Fruit fly (Drosophila melanogaster): ENCODE data around the gene CG8087.

CG8087 gene

DNA sequence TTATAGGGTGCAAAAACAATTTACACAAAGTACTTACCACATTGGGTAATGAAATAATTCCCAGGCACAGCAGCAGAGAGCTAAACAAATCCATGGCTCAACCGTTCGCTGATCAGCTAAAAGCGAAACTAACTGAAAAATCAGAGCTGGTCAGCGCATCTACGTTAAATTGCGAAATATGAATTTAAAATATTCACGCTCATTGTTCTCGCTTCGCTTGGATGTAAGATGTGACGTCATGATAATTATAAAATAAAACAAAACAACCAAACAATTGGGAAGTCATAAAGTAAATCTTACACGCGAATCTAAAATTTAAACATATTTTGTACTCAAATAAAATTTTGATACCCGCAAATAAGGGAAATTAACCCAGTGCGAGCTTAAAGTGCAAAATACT, 4.7 kb downstream of the CG8087 start, which contains the start of gene CG14854:
Gene CG14854 (minus strand): TSS at position 101 of the 400 bp plus-strand sequence.
- TF ChIP-seq Hr78 (GFP tag; optimal IDR thresholded peaks at IDR 0.05), result no peak
- no peak for TF ChIP-seq CrebA (GFP tag; optimal IDR thresholded peaks at IDR 0.05; ENCODE audit: borderline replicate concordance)
- TF ChIP-seq pan (optimal IDR thresholded peaks at IDR 0.05), result no peak
- TF ChIP-seq sv (GFP tag; optimal IDR thresholded peaks at IDR 0.05), result no peak
- TF ChIP-seq ey (GFP tag; optimal IDR thresholded peaks at IDR 0.05), result no peak
- TF ChIP-seq Dfd (GFP tag; optimal IDR thresholded peaks at IDR 0.05), result no peak
- TF ChIP-seq Hnf4 (GFP tag; optimal IDR thresholded peaks at IDR 0.05), result no peak
- TF ChIP-seq rgr (GFP tag; optimal IDR thresholded peaks at IDR 0.05), result no peak
- no peak for TF ChIP-seq lola (GFP tag; optimal IDR thresholded peaks at IDR 0.05)
- TF ChIP-seq brk (GFP tag; optimal IDR thresholded peaks at IDR 0.05), result no peak
- no peak for TF ChIP-seq Dif (GFP tag; optimal IDR thresholded peaks at IDR 0.05; ENCODE audit: partially characterized antibody)
- TF ChIP-seq HLH106 (tag; optimal IDR thresholded peaks at IDR 0.05), result no peak
- no peak for TF ChIP-seq CG9705 (GFP tag; optimal IDR thresholded peaks at IDR 0.05)
- TF ChIP-seq br (GFP tag; optimal IDR thresholded peaks at IDR 0.05), result no peak
- TF ChIP-seq woc (GFP tag; optimal IDR thresholded peaks at IDR 0.05), result no peak
- TF ChIP-seq h (GFP tag; optimal IDR thresholded peaks at IDR 0.05), result no peak
- TF ChIP-seq fru (GFP tag; optimal IDR thresholded peaks at IDR 0.05), result no peak
- no peak for TF ChIP-seq tai (GFP tag; optimal IDR thresholded peaks at IDR 0.05)
- no peak for TF ChIP-seq jim (GFP tag; optimal IDR thresholded peaks at IDR 0.05)

DNA sequence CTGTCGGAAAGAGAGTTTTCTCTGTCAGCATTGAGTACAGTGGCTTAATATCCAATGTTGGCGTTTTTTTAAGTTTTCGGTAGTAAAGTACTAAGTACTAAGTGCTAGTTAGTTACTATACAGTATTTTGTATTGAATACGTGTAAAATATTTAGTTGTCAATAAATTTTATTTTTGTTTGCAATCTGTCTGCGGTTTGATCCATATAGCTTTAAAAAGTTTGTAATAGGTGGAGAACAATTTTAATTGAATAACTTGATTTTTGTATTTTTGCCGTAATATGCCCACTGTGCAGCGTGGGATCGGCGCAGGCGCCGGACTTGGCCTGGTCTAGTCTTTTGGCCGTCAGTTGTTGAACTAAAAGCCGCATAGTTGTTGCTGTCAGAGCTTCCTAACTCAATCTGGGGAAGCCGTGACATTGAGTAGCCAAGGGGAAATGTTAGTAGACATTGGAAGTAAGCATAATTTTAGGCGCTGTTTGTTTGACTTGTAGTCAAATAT, 6.2 kb downstream of the CG8087 start:
- no peak for TF ChIP-seq HLH106 (tag; optimal IDR thresholded peaks at IDR 0.05)
- no peak for TF ChIP-seq woc (GFP tag; optimal IDR thresholded peaks at IDR 0.05)
- no peak for TF ChIP-seq Myc (optimal IDR thresholded peaks at IDR 0.05)
- TF ChIP-seq Sp1 (GFP tag; optimal IDR thresholded peaks at IDR 0.05), result peak; percentile 43
- no peak for TF ChIP-seq pan (optimal IDR thresholded peaks at IDR 0.05)
- no peak for TF ChIP-seq Dif (GFP tag; optimal IDR thresholded peaks at IDR 0.05; ENCODE audit: partially characterized antibody)
- TF ChIP-seq Jra (GFP tag; optimal IDR thresholded peaks at IDR 0.05), result no peak
- peak; percentile 42 for TF ChIP-seq h (GFP tag; optimal IDR thresholded peaks at IDR 0.05)
- peak; percentile 29 for TF ChIP-seq OdsH (GFP tag; optimal IDR thresholded peaks at IDR 0.05)
- peak in 1 of 2 experiments; percentile 57 for TF ChIP-seq foxo (GFP tag; optimal IDR thresholded peaks at IDR 0.05)
- TF ChIP-seq sv (GFP tag; optimal IDR thresholded peaks at IDR 0.05), result peak; percentile 85
- TF ChIP-seq br (GFP tag; optimal IDR thresholded peaks at IDR 0.05), result peak; percentile 43
- peak; percentile 24 for TF ChIP-seq dmrt93B (GFP tag; optimal IDR thresholded peaks at IDR 0.05)
- peak; percentile 10 for TF ChIP-seq ey (GFP tag; optimal IDR thresholded peaks at IDR 0.05)
- peak; percentile 11 for TF ChIP-seq CG9705 (GFP tag; optimal IDR thresholded peaks at IDR 0.05)
- peak; percentile 32 for TF ChIP-seq rgr (GFP tag; optimal IDR thresholded peaks at IDR 0.05)
- no peak for TF ChIP-seq brk (GFP tag; optimal IDR thresholded peaks at IDR 0.05)
- peak; percentile 46 for TF ChIP-seq fru (GFP tag; optimal IDR thresholded peaks at IDR 0.05)

dm6 chr3R:14557480-14558354, 6.9 kb downstream of the CG8087 start, which contains the start of gene Pde6:
Gene Pde6 (minus strand): TSS chr3R:14558304.
- TF ChIP-seq Sp1 (GFP tag; optimal IDR thresholded peaks at IDR 0.05), result peak; percentile 24
- no peak for TF ChIP-seq pan (optimal IDR thresholded peaks at IDR 0.05)
- peak; percentile 19 for TF ChIP-seq psq (GFP tag; optimal IDR thresholded peaks at IDR 0.05)
- TF ChIP-seq Dif (GFP tag; optimal IDR thresholded peaks at IDR 0.05; ENCODE audit: partially characterized antibody), result peak; percentile 61
- no peak for TF ChIP-seq dmrt93B (GFP tag; optimal IDR thresholded peaks at IDR 0.05)
- peak; percentile 11 for TF ChIP-seq Dfd (GFP tag; optimal IDR thresholded peaks at IDR 0.05)
- no peak for TF ChIP-seq HLH106 (tag; optimal IDR thresholded peaks at IDR 0.05)
- TF ChIP-seq Rel (GFP tag; optimal IDR thresholded peaks at IDR 0.05), result peak; percentile 17
- TF ChIP-seq Rel (tag; optimal IDR thresholded peaks at IDR 0.05), result no peak
- TF ChIP-seq GATAd (GFP tag; optimal IDR thresholded peaks at IDR 0.05), result no peak
- TF ChIP-seq dl (GFP tag; optimal IDR thresholded peaks at IDR 0.05; ENCODE audit: insufficient read depth in 1 of 2, partially characterized antibody in 2 of 2), result peak; percentile 22 to 34
- TF ChIP-seq Vsx2 (GFP tag; optimal IDR thresholded peaks at IDR 0.05; ENCODE audit: partially characterized antibody), result peak; percentile 8

dm6 chr3R:14555021-14555420, 9.6 kb downstream of the CG8087 start:
- TF ChIP-seq dsf (GFP tag; optimal IDR thresholded peaks at IDR 0.05; ENCODE audit: borderline replicate concordance), result no peak
- no peak for TF ChIP-seq lola (GFP tag; optimal IDR thresholded peaks at IDR 0.05)
- no peak for TF ChIP-seq brk (GFP tag; optimal IDR thresholded peaks at IDR 0.05)
- TF ChIP-seq rgr (GFP tag; optimal IDR thresholded peaks at IDR 0.05), result no peak
- no peak for TF ChIP-seq ey (GFP tag; optimal IDR thresholded peaks at IDR 0.05)

All from whole organism, wandering third instar larva.